Fruit fly (Drosophila melanogaster) whole organism, embryonic: Measurements from ENCODE around the gene Npc2g.

Experiments
- Adf1 ChIP-seq: fragments of 200-800 bp; sonication (Bioruptor generic); IDR thresholded peaks from 2 replicates; pipeline ENCODE4 v1.3.6; 2022; ENCODE audit warnings: missing biosample characterization, missing genetic modification characterization
- Atf6 ChIP-seq: fragments of 200-800 bp; sonication (Bioruptor generic); IDR thresholded peaks from 2 replicates; pipeline ENCODE4 v1.3.6; 2022; ENCODE audit warnings: missing biosample characterization, missing genetic modification characterization
- Blimp-1 ChIP-seq: fragments of 200-800 bp; sonication (Bioruptor generic); optimal IDR thresholded peaks from 3 replicates; lab custom pipeline; 2018; ENCODE audit warnings: missing biosample characterization, missing genetic modification characterization, mild to moderate bottlenecking, moderate library complexity, missing genetic modification reagents
- C15 ChIP-seq: fragments of 200-800 bp; sonication (Bioruptor generic); IDR thresholded peaks from 3 replicates; pipeline ENCODE4 v1.3.6; 2022; ENCODE audit warnings: missing biosample characterization, missing genetic modification characterization
- CG10321 ChIP-seq: fragments of 200-800 bp; sonication (Bioruptor generic); IDR thresholded peaks from 2 replicates; pipeline ENCODE4 v1.3.6; 2022; ENCODE audit warnings: missing biosample characterization, missing genetic modification characterization
- CG11093 ChIP-seq: fragments of 200-800 bp; sonication (Bioruptor generic); IDR thresholded peaks from 3 replicates; pipeline ENCODE4 v1.3.6; 2022; ENCODE audit warnings: missing biosample characterization, missing genetic modification characterization
- CG14050 ChIP-seq: fragments of 200-800 bp; sonication (Bioruptor generic); IDR thresholded peaks from 3 replicates; pipeline ENCODE4 v1.3.6; 2022; ENCODE audit warnings: missing biosample characterization, missing genetic modification characterization
- CG15479 ChIP-seq: fragments of 200-800 bp; sonication (Bioruptor generic); optimal IDR thresholded peaks from 3 replicates; lab custom pipeline; 2019; ENCODE audit warnings: missing biosample characterization, mild to moderate bottlenecking, missing genetic modification characterization, moderate library complexity
- CG16813 ChIP-seq: fragments of 200-800 bp; sonication (Bioruptor generic); IDR thresholded peaks from 3 replicates; pipeline ENCODE4 v1.3.6; 2022; ENCODE audit warnings: missing biosample characterization, missing genetic modification characterization; ENCODE audit not compliant: partially characterized antibody
- CG17829 ChIP-seq: fragments of 200-800 bp; optimal IDR thresholded peaks from 2 replicates; lab custom pipeline; 2019; ENCODE audit warnings: missing biosample characterization, mild to moderate bottlenecking, missing genetic modification characterization, moderate library complexity
- CG17912 ChIP-seq: fragments of 200-800 bp; sonication (Bioruptor generic); optimal IDR thresholded peaks from 2 replicates; lab custom pipeline; 2018; ENCODE audit warnings: missing biosample characterization, mild to moderate bottlenecking, missing genetic modification characterization
- CG30403 ChIP-seq: fragments of 200-800 bp; sonication (Bioruptor generic); optimal IDR thresholded peaks from 3 replicates; lab custom pipeline; 2016; ENCODE audit warnings: missing biosample characterization, missing genetic modification characterization
- CG32767 ChIP-seq: fragments of 200-800 bp; sonication (Bioruptor generic); IDR thresholded peaks from 2 replicates; pipeline ENCODE4 v1.3.6; 2022; ENCODE audit warnings: missing biosample characterization, missing genetic modification characterization
- CG3995 ChIP-seq: fragments of 200-800 bp; sonication (Bioruptor generic); optimal IDR thresholded peaks from 3 replicates; lab custom pipeline; 2016; ENCODE audit warnings: missing biosample characterization, missing genetic modification characterization
- CG4360 ChIP-seq: fragments of 200-800 bp; sonication (Bioruptor generic); IDR thresholded peaks from 2 replicates; pipeline ENCODE4 v1.3.6; 2022; ENCODE audit warnings: missing biosample characterization, missing genetic modification characterization
- CG43689 ChIP-seq: fragments of 200-800 bp; sonication (Bioruptor generic); IDR thresholded peaks from 2 replicates; pipeline ENCODE4 v1.3.6; 2022; ENCODE audit warnings: missing biosample characterization, missing genetic modification characterization
- CG5245 ChIP-seq: fragments of 200-800 bp; sonication (Bioruptor generic); optimal IDR thresholded peaks from 3 replicates; lab custom pipeline; 2016; ENCODE audit warnings: missing biosample characterization, missing genetic modification characterization
- CG6765 ChIP-seq: fragments of 200-800 bp; sonication (Bioruptor generic); optimal IDR thresholded peaks from 3 replicates; lab custom pipeline; 2017; ENCODE audit warnings: missing biosample characterization, mild to moderate bottlenecking, missing genetic modification characterization
- CG6791 ChIP-seq: fragments of 200-800 bp; sonication (Bioruptor generic); IDR thresholded peaks from 3 replicates; pipeline ENCODE4 v1.3.6; 2022; ENCODE audit warnings: missing biosample characterization, missing genetic modification characterization; ENCODE audit not compliant: partially characterized antibody
- CG8765 ChIP-seq: fragments of 200-800 bp; sonication (Bioruptor generic); IDR thresholded peaks from 2 replicates; pipeline ENCODE4 v1.3.6; 2022; ENCODE audit warnings: missing biosample characterization, missing genetic modification characterization
- CG9215 ChIP-seq: fragments of 200-800 bp; sonication (Bioruptor generic); IDR thresholded peaks from 2 replicates; pipeline ENCODE4 v1.3.6; 2022; ENCODE audit warnings: missing biosample characterization, missing genetic modification characterization
- CG9876 ChIP-seq: fragments of 200-800 bp; sonication (Bioruptor generic); optimal IDR thresholded peaks from 2 replicates; lab custom pipeline; 2016; ENCODE audit warnings: missing biosample characterization, missing genetic modification characterization
- CTCF ChIP-seq: fragments of 200-800 bp; sonication (Bioruptor generic); optimal IDR thresholded peaks from 2 replicates; lab custom pipeline; 2017; ENCODE audit warnings: missing biosample characterization, mild to moderate bottlenecking, missing genetic modification characterization, moderate library complexity
- Camta ChIP-seq: fragments of 200-800 bp; sonication (Bioruptor generic); optimal IDR thresholded peaks from 2 replicates; lab custom pipeline; 2016; ENCODE audit warnings: missing biosample characterization, missing genetic modification characterization
- Hr51 ChIP-seq, 2 experiments: fragments of 200-800 bp; sonication (Bioruptor generic); optimal IDR thresholded peaks; 2 replicates in 1 of 2; 3 replicates in 1 of 2; lab custom pipeline; 2016 to 2018; ENCODE audit warnings: missing biosample characterization in 2 of 2, missing genetic modification characterization in 2 of 2, mild to moderate bottlenecking in 1 of 2, moderate library complexity in 1 of 2
- Hr78 ChIP-seq, 2 experiments: fragments of 200-800 bp in 1 of 2; fragments of >200 bp in 1 of 2; sonication (Bioruptor generic) in 1 of 2; optimal IDR thresholded peaks; 2 replicates each; lab custom pipeline; 2017 to 2019; ENCODE audit warnings: missing biosample characterization in 2 of 2, missing genetic modification characterization in 2 of 2, mild to moderate bottlenecking in 1 of 2, moderate library complexity in 1 of 2
- Mrtf ChIP-seq: fragments of 200-800 bp; sonication (Bioruptor generic); IDR thresholded peaks from 3 replicates; pipeline ENCODE4 v1.3.6; 2022; ENCODE audit warnings: missing biosample characterization, missing genetic modification characterization
- Nf-YA ChIP-seq: fragments of 200-800 bp; sonication (Bioruptor generic); IDR thresholded peaks from 2 replicates; pipeline ENCODE4 v1.3.6; 2022; ENCODE audit warnings: missing biosample characterization, missing genetic modification characterization
- Nf-YC ChIP-seq: fragments of 200-800 bp; optimal IDR thresholded peaks from 3 replicates; lab custom pipeline; 2019; ENCODE audit warnings: missing biosample characterization, mild to moderate bottlenecking, missing genetic modification characterization, moderate library complexity
- PHDP ChIP-seq: fragments of 200-800 bp; sonication (Bioruptor generic); optimal IDR thresholded peaks from 3 replicates; lab custom pipeline; 2018; ENCODE audit warnings: missing biosample characterization, mild to moderate bottlenecking, missing genetic modification characterization, moderate library complexity
- Taf1 ChIP-seq: fragments of 200-800 bp; sonication (Bioruptor generic); IDR thresholded peaks from 2 replicates; pipeline ENCODE4 v1.3.6; 2022; ENCODE audit warnings: missing biosample characterization, missing genetic modification characterization
- Xbp1 ChIP-seq: fragments of 200-800 bp; sonication (Bioruptor generic); optimal IDR thresholded peaks from 3 replicates; lab custom pipeline; 2016; ENCODE audit warnings: missing biosample characterization, mild to moderate bottlenecking, missing genetic modification characterization
- abd-A ChIP-seq: fragments of 200-800 bp; sonication (Bioruptor generic); optimal IDR thresholded peaks from 3 replicates; lab custom pipeline; 2019; ENCODE audit warnings: missing biosample characterization, mild to moderate bottlenecking, missing genetic modification characterization, moderate library complexity
- bab2 ChIP-seq: fragments of 200-800 bp; sonication (Bioruptor generic); optimal IDR thresholded peaks from 2 replicates; lab custom pipeline; 2016; ENCODE audit warnings: missing biosample characterization, missing genetic modification characterization
- bigmax ChIP-seq: fragments of 200-800 bp; sonication (Bioruptor generic); optimal IDR thresholded peaks from 2 replicates; lab custom pipeline; 2018; ENCODE audit warnings: missing biosample characterization, mild to moderate bottlenecking, missing genetic modification characterization
- cad ChIP-seq: fragments of >200 bp; optimal IDR thresholded peaks from 2 replicates; lab custom pipeline; 2017; ENCODE audit warnings: missing biosample characterization, missing genetic modification characterization
- cg ChIP-seq: fragments of 200-800 bp; sonication (Bioruptor generic); optimal IDR thresholded peaks from 3 replicates; lab custom pipeline; 2019; ENCODE audit warnings: missing biosample characterization, mild to moderate bottlenecking, missing genetic modification characterization, moderate library complexity
- chn ChIP-seq: fragments of 200-800 bp; sonication (Bioruptor generic); optimal IDR thresholded peaks from 2 replicates; lab custom pipeline; 2016; ENCODE audit warnings: missing biosample characterization, missing genetic modification characterization
- da ChIP-seq: fragments of 200-800 bp; sonication (Bioruptor generic); optimal IDR thresholded peaks from 2 replicates; lab custom pipeline; 2016; ENCODE audit warnings: missing biosample characterization, missing genetic modification characterization
- dimm ChIP-seq: fragments of 200-800 bp; sonication (Bioruptor generic); IDR thresholded peaks from 2 replicates; pipeline ENCODE4 v1.3.6; 2022; ENCODE audit warnings: missing biosample characterization, missing genetic modification characterization
- dpn ChIP-seq, 2 experiments: fragments of 200-800 bp; sonication (Bioruptor generic); optimal IDR thresholded peaks; 3 replicates each; lab custom pipeline; 2016; ENCODE audit warnings: missing biosample characterization in 2 of 2, missing genetic modification characterization in 2 of 2
- fd96Cb ChIP-seq: fragments of 200-800 bp; sonication (Bioruptor generic); optimal IDR thresholded peaks from 2 replicates; lab custom pipeline; 2018; ENCODE audit warnings: missing biosample characterization, mild to moderate bottlenecking, missing genetic modification characterization, moderate library complexity
- fu2 ChIP-seq: fragments of 200-800 bp; sonication (Bioruptor generic); optimal IDR thresholded peaks from 2 replicates; lab custom pipeline; 2016; ENCODE audit warnings: missing biosample characterization, missing genetic modification characterization
- gem ChIP-seq: fragments of 200-800 bp; sonication (Bioruptor generic); optimal IDR thresholded peaks from 2 replicates; lab custom pipeline; 2019; ENCODE audit warnings: missing biosample characterization, mild to moderate bottlenecking, missing genetic modification characterization, moderate library complexity
- klu ChIP-seq: fragments of 200-800 bp; sonication (Bioruptor generic); IDR thresholded peaks from 2 replicates; pipeline ENCODE4 v1.3.6; 2022; ENCODE audit warnings: missing biosample characterization, missing genetic modification characterization
- pho ChIP-seq: fragments of 200-800 bp; sonication (Bioruptor generic); optimal IDR thresholded peaks from 2 replicates; lab custom pipeline; 2016; ENCODE audit warnings: missing biosample characterization, missing genetic modification characterization
- pros ChIP-seq: fragments of 200-800 bp; sonication (Bioruptor generic); optimal IDR thresholded peaks from 3 replicates; lab custom pipeline; 2019; ENCODE audit warnings: missing biosample characterization, mild to moderate bottlenecking, missing genetic modification characterization, moderate library complexity
- rib ChIP-seq: fragments of 200-800 bp; sonication (Bioruptor generic); IDR thresholded peaks from 2 replicates; pipeline ENCODE4 v1.3.6; 2022; ENCODE audit warnings: missing biosample characterization, missing genetic modification characterization
- scrt ChIP-seq: fragments of 200-800 bp; sonication (Bioruptor generic); optimal IDR thresholded peaks from 2 replicates; lab custom pipeline; 2018; ENCODE audit warnings: missing biosample characterization, mild to moderate bottlenecking, missing genetic modification characterization, moderate library complexity
- sisA ChIP-seq: fragments of 200-800 bp; sonication (Bioruptor generic); IDR thresholded peaks from 2 replicates; pipeline ENCODE4 v1.3.6; 2022; ENCODE audit warnings: missing biosample characterization, missing genetic modification characterization
- sna ChIP-seq: fragments of 200-800 bp; sonication (Bioruptor generic); IDR thresholded peaks from 2 replicates; pipeline ENCODE4 v1.3.6; 2022; ENCODE audit warnings: missing biosample characterization, missing genetic modification characterization; ENCODE audit not compliant: partially characterized antibody
- tll ChIP-seq, 2 experiments: fragments of 200-800 bp in 1 of 2; fragments of >200 bp in 1 of 2; sonication (Bioruptor generic) in 1 of 2; optimal IDR thresholded peaks; 2 replicates each; lab custom pipeline; 2017 to 2019; ENCODE audit warnings: missing biosample characterization in 2 of 2, missing genetic modification characterization in 2 of 2, mild to moderate bottlenecking in 1 of 2, moderate library complexity in 1 of 2

Npc2g gene

DNA sequence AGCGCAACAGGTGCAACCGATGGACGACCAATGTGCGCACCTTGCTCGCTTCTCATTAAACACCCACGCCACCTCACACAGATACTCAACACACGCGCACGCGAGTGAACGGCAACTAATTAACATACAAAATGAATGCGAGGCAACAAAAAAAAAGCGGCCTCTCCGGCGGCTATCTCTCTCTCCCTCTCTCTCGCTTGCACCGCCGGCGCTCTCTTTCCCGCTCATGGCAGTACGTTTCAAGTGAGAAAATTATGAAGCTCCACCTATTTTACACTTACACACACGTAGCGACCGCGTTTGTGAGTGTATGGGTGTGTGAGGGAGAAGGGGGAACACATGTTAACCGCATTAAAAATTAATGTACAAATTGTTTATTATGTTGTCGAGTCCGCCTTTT lies 19.1 kb upstream of the Npc2g start (continued):
- TF ChIP-seq CG30403 (no peak), cad (GFP tag; lab: Kevin White, UChicago) (no peak), bigmax (GFP tag; lab: Kevin White, UChicago) (no peak), C15 (GFP tag; lab: Robert Waterston, UW) (no peak), CG8765 (no peak), CG10321 (peak; percentile 86), CG6765 (GFP tag; lab: Kevin White, UChicago) (no peak), CG17829 (tag; lab: Kevin White, UChicago) (no peak), dpn (GFP tag; optimal IDR thresholded peaks at IDR 0.05; lab: Kevin White, UChicago) (no peak), dimm (GFP tag; lab: Robert Waterston, UW) (no peak), Nf-YA (GFP tag; lab: Robert Waterston, UW) (peak; percentile 69), bab2 (no peak), fd96Cb (tag; lab: Kevin White, UChicago) (no peak), Camta (GFP tag; lab: Kevin White, UChicago) (no peak), chn (GFP tag; lab: Kevin White, UChicago) (no peak), pros (GFP tag; lab: Kevin White, UChicago) (peak; percentile 38), cg (peak; percentile 97), PHDP (tag; lab: Kevin White, UChicago) (no peak), CG32767 (no peak), Blimp-1 (GFP tag; lab: Kevin White, UChicago) (no peak), pho (GFP tag; lab: Kevin White, UChicago) (no peak), scrt (GFP tag; lab: Kevin White, UChicago) (peak; percentile 5), CTCF (peak; percentile 46), CG16813 (GFP tag; lab: Robert Waterston, UW) (no peak), CG11093 (GFP tag; lab: Robert Waterston, UW) (no peak), CG6791 (GFP tag; lab: Robert Waterston, UW) (no peak), rib (no peak), CG17912 (GFP tag; lab: Kevin White, UChicago) (no peak), Taf1 (GFP tag; lab: Robert Waterston, UW) (no peak), Mrtf (GFP tag; lab: Robert Waterston, UW) (no peak), CG5245 (no peak), Hr51 (GFP tag; optimal IDR thresholded peaks at IDR 0.05; lab: Kevin White, UChicago) (no peak), Atf6 (GFP tag; lab: Robert Waterston, UW) (no peak), abd-A (tag; lab: Kevin White, UChicago) (peak; percentile 85), sna (GFP tag; lab: Robert Waterston, UW) (0 out of 2 replicates have a peak, but pooled peaks have one; percentile 12), Nf-YC (tag; lab: Kevin White, UChicago) (peak; percentile 97), CG14050 (GFP tag; lab: Robert Waterston, UW) (no peak), CG3995 (GFP tag; lab: Kevin White, UChicago) (no peak), Xbp1 (no peak), CG43689 (GFP tag; lab: Robert Waterston, UW) (no peak), Adf1 (GFP tag; lab: Robert Waterston, UW) (peak; percentile 29; the same call in 1 of the 2 replicates), klu (no peak), CG9215 (GFP tag; lab: Robert Waterston, UW) (no peak), tll (GFP tag; optimal IDR thresholded peaks at IDR 0.05; lab: Kevin White, UChicago) (peak in 1 of 2 experiments; percentile 44), CG4360 (GFP tag; lab: Robert Waterston, UW) (peak; percentile 47; the same call in 1 of the 2 replicates), Hr78 (GFP tag; optimal IDR thresholded peaks at IDR 0.05; lab: Kevin White, UChicago) (no peak), sisA (no peak), da (no peak), gem (tag; lab: Kevin White, UChicago) (no peak), fu2 (GFP tag; lab: Kevin White, UChicago) (no peak), CG15479 (GFP tag; lab: Kevin White, UChicago) (peak; percentile 52), CG9876 (GFP tag; lab: Kevin White, UChicago) (no peak)
